Fruit fly (Drosophila melanogaster) whole organism, embryonic: ENCODE results near the gene CG31675.

Source experiments
- Abd-B ChIP-seq: fragments of 200-800 bp; sonication (Bioruptor generic); optimal IDR thresholded peaks from 2 replicates; lab custom pipeline; 2018; ENCODE audit warnings: missing biosample characterization, mild to moderate bottlenecking, missing genetic modification characterization, moderate library complexity
- Camta ChIP-seq: fragments of 200-800 bp; sonication (Bioruptor generic); optimal IDR thresholded peaks from 2 replicates; lab custom pipeline; 2016; ENCODE audit warnings: missing biosample characterization, missing genetic modification characterization
- Ets65A ChIP-seq: fragments of 200-800 bp; sonication (Bioruptor generic); peaks from one replicate; lab custom pipeline; 2016; ENCODE audit warnings: missing biosample characterization, missing genetic modification characterization
- fd3F ChIP-seq: fragments of 200-800 bp; sonication (Bioruptor generic); optimal IDR thresholded peaks from 2 replicates; lab custom pipeline; 2018; ENCODE audit warnings: missing biosample characterization, mild to moderate bottlenecking, missing genetic modification characterization, moderate library complexity
- nerfin-2 ChIP-seq: fragments of 200-800 bp; sonication (Bioruptor generic); IDR thresholded peaks from 2 replicates; pipeline ENCODE4 v1.3.6; 2022; ENCODE audit warnings: missing biosample characterization, missing genetic modification characterization; ENCODE audit not compliant: partially characterized antibody

DNA sequence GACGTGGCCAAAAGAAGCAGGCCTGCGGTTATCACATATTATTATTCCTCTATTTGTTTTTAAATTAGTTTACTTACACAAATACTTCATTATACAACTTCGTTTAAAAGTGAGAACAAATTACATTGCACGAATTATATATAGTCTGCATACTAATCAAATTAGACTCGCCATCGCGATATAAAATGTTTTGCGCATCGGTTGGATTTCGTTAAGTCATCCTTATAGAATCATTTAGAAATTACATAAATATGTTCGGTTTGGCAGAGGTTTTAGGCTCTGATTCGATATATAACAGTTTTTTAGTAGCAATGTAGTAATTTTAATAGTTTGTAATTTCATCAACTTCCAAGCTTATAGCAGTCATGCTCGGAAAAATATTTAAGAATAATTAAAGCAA is 29.7 kb upstream of the CG31675 start, which contains the start of gene Spn38F:
- TF ChIP-seq Abd-B (GFP tag; lab: Kevin White, UChicago) = no peak
- TF ChIP-seq Ets65A (GFP tag; lab: Kevin White, UChicago) = no peak
- TF ChIP-seq nerfin-2 (GFP tag; lab: Robert Waterston, UW) = no peak
- no peak for TF ChIP-seq Camta (GFP tag; lab: Kevin White, UChicago)
- no peak for TF ChIP-seq fd3F (GFP tag; lab: Kevin White, UChicago)
